Fruit fly (Drosophila melanogaster) whole organism, embryonic: Measurements from ENCODE around the gene Apoltp.

Source experiments
- Abd-B ChIP-seq: fragments of 200-800 bp; sonication (Bioruptor generic); optimal IDR thresholded peaks from 2 replicates; lab custom pipeline; 2018; ENCODE audit warnings: missing biosample characterization, mild to moderate bottlenecking, missing genetic modification characterization, moderate library complexity
- BEAF-32 ChIP-seq: fragments of 200-800 bp; sonication (Bioruptor generic); optimal IDR thresholded peaks from 3 replicates; lab custom pipeline; 2017; ENCODE audit warnings: missing biosample characterization, missing genetic modification characterization, mild to moderate bottlenecking, moderate library complexity, missing genetic modification reagents
- Bteb2 ChIP-seq: fragments of 200-800 bp; sonication (Bioruptor generic); optimal IDR thresholded peaks from 2 replicates; lab custom pipeline; 2016; ENCODE audit warnings: missing biosample characterization, missing genetic modification characterization
- CG10209 ChIP-seq: fragments of 200-800 bp; sonication (Bioruptor generic); optimal IDR thresholded peaks from 3 replicates; lab custom pipeline; 2017; ENCODE audit warnings: missing biosample characterization, mild to moderate bottlenecking, missing genetic modification characterization, missing genetic modification reagents
- CG11456 ChIP-seq: fragments of 200-800 bp; sonication (Bioruptor generic); IDR thresholded peaks from 3 replicates; pipeline ENCODE4 v1.3.6; 2022; ENCODE audit warnings: missing biosample characterization, missing genetic modification characterization
- CG12391 ChIP-seq: fragments of 200-800 bp; sonication (Bioruptor generic); optimal IDR thresholded peaks from 3 replicates; lab custom pipeline; 2018; ENCODE audit warnings: missing biosample characterization, mild to moderate bottlenecking, missing genetic modification characterization, moderate library complexity
- CG12659 ChIP-seq: fragments of 200-800 bp; sonication (Bioruptor generic); optimal IDR thresholded peaks from 3 replicates; lab custom pipeline; 2017; ENCODE audit warnings: mild to moderate bottlenecking, missing biosample characterization, missing genetic modification reagents, missing genetic modification characterization
- CG13624 ChIP-seq: fragments of 200-800 bp; sonication (Bioruptor generic); optimal IDR thresholded peaks from 2 replicates; lab custom pipeline; 2016; ENCODE audit warnings: missing biosample characterization, missing genetic modification characterization
- CG15073 ChIP-seq: fragments of 200-800 bp; sonication (Bioruptor generic); optimal IDR thresholded peaks from 2 replicates; lab custom pipeline; 2016; ENCODE audit warnings: missing biosample characterization, missing genetic modification characterization
- CG15601 ChIP-seq: fragments of 200-800 bp; sonication (Bioruptor generic); optimal IDR thresholded peaks from 3 replicates; lab custom pipeline; 2019; ENCODE audit warnings: missing biosample characterization, mild to moderate bottlenecking, missing genetic modification characterization, moderate library complexity
- CG18011 ChIP-seq: fragments of 200-800 bp; sonication (Bioruptor generic); optimal IDR thresholded peaks from 2 replicates; lab custom pipeline; 2017; ENCODE audit warnings: missing biosample characterization, missing genetic modification characterization, mild to moderate bottlenecking, moderate library complexity, missing genotype
- CG31365 ChIP-seq: fragments of 200-800 bp; sonication (Bioruptor generic); optimal IDR thresholded peaks from 2 replicates; lab custom pipeline; 2018; ENCODE audit warnings: missing biosample characterization, mild to moderate bottlenecking, missing genetic modification characterization
- CG3847 ChIP-seq: fragments of 200-800 bp; sonication (Bioruptor generic); IDR thresholded peaks from 2 replicates; pipeline ENCODE4 v1.3.6; 2022; ENCODE audit warnings: missing biosample characterization, missing genetic modification characterization
- CG6854 ChIP-seq: fragments of 200-800 bp; sonication (Bioruptor generic); optimal IDR thresholded peaks from 3 replicates; lab custom pipeline; 2017; ENCODE audit warnings: missing biosample characterization, mild to moderate bottlenecking, missing genetic modification characterization
- CG7372 ChIP-seq: fragments of 200-800 bp; sonication (Bioruptor generic); IDR thresholded peaks from 2 replicates; pipeline ENCODE4 v1.3.6; 2022; ENCODE audit warnings: missing biosample characterization, missing genetic modification characterization
- CG7745 ChIP-seq: fragments of 200-800 bp; sonication (Bioruptor generic); optimal IDR thresholded peaks from 2 replicates; lab custom pipeline; 2018; ENCODE audit warnings: missing biosample characterization, mild to moderate bottlenecking, missing genetic modification characterization, moderate library complexity
- GATAe ChIP-seq: fragments of 200-800 bp; sonication (Bioruptor generic); conservative IDR thresholded peaks from 2 replicates; pipeline ENCODE4 v1.3.6; 2022; ENCODE audit warnings: missing biosample characterization, missing genetic modification characterization
- H2.0 ChIP-seq: fragments of 200-800 bp; sonication (Bioruptor generic); IDR thresholded peaks from 2 replicates; pipeline ENCODE4 v1.3.6; 2022; ENCODE audit warnings: missing biosample characterization, missing genetic modification characterization
- Hr78 ChIP-seq, 2 experiments: fragments of 200-800 bp in 1 of 2; fragments of >200 bp in 1 of 2; sonication (Bioruptor generic) in 1 of 2; optimal IDR thresholded peaks; 2 replicates each; lab custom pipeline; 2017 to 2019; ENCODE audit warnings: missing biosample characterization in 2 of 2, missing genetic modification characterization in 2 of 2, mild to moderate bottlenecking in 1 of 2, moderate library complexity in 1 of 2
- Lim3 ChIP-seq: fragments of 200-800 bp; sonication (Bioruptor generic); IDR thresholded peaks from 2 replicates; pipeline ENCODE4 v1.3.6; 2022; ENCODE audit warnings: missing biosample characterization, missing genetic modification characterization
- Neu2 ChIP-seq: fragments of 200-800 bp; sonication (Bioruptor generic); optimal IDR thresholded peaks from 3 replicates; lab custom pipeline; 2016; ENCODE audit warnings: missing biosample characterization, missing genetic modification characterization, borderline replicate concordance
- PHDP ChIP-seq: fragments of 200-800 bp; sonication (Bioruptor generic); optimal IDR thresholded peaks from 3 replicates; lab custom pipeline; 2018; ENCODE audit warnings: missing biosample characterization, mild to moderate bottlenecking, missing genetic modification characterization, moderate library complexity
- YL-1 ChIP-seq: fragments of 200-800 bp; sonication (Bioruptor generic); optimal IDR thresholded peaks from 3 replicates; lab custom pipeline; 2017; ENCODE audit warnings: missing biosample characterization, mild to moderate bottlenecking, missing genetic modification characterization
- abd-A ChIP-seq: fragments of 200-800 bp; sonication (Bioruptor generic); optimal IDR thresholded peaks from 3 replicates; lab custom pipeline; 2019; ENCODE audit warnings: missing biosample characterization, mild to moderate bottlenecking, missing genetic modification characterization, moderate library complexity
- ase ChIP-seq: fragments of 200-800 bp; sonication (Bioruptor generic); IDR thresholded peaks from 3 replicates; pipeline ENCODE4 v1.3.6; 2022; ENCODE audit warnings: missing biosample characterization, missing genetic modification characterization
- crol ChIP-seq: fragments of 200-800 bp; sonication (Bioruptor generic); IDR thresholded peaks from 2 replicates; pipeline ENCODE4 v1.3.6; 2022; ENCODE audit warnings: missing biosample characterization, missing genetic modification characterization
- dati ChIP-seq: fragments of 200-800 bp; sonication (Bioruptor generic); IDR thresholded peaks from 2 replicates; pipeline ENCODE4 v1.3.6; 2022; ENCODE audit warnings: missing biosample characterization, missing genetic modification characterization
- esg ChIP-seq: fragments of 200-800 bp; sonication (Bioruptor generic); conservative IDR thresholded peaks from 2 replicates; pipeline ENCODE4 v1.3.6; 2022; ENCODE audit warnings: missing biosample characterization, missing genetic modification characterization
- fd102C ChIP-seq: fragments of 200-800 bp; sonication (Bioruptor generic); optimal IDR thresholded peaks from 2 replicates; lab custom pipeline; 2018; ENCODE audit warnings: missing biosample characterization, mild to moderate bottlenecking, missing genetic modification characterization, moderate library complexity
- gt ChIP-seq: fragments of 200-800 bp; sonication (Bioruptor generic); IDR thresholded peaks from 2 replicates; pipeline ENCODE4 v1.3.6; 2022; ENCODE audit warnings: missing biosample characterization, missing genetic modification characterization
- insv ChIP-seq, 2 experiments: fragments of 200-800 bp; sonication (Bioruptor generic); optimal IDR thresholded peaks; 3 replicates each; lab custom pipeline; 2016 to 2018; ENCODE audit warnings: missing biosample characterization in 2 of 2, missing genetic modification characterization in 2 of 2
- klu ChIP-seq: fragments of 200-800 bp; sonication (Bioruptor generic); IDR thresholded peaks from 2 replicates; pipeline ENCODE4 v1.3.6; 2022; ENCODE audit warnings: missing biosample characterization, missing genetic modification characterization
- nerfin-2 ChIP-seq: fragments of 200-800 bp; sonication (Bioruptor generic); IDR thresholded peaks from 2 replicates; pipeline ENCODE4 v1.3.6; 2022; ENCODE audit warnings: missing biosample characterization, missing genetic modification characterization; ENCODE audit not compliant: partially characterized antibody
- nom ChIP-seq: fragments of 200-800 bp; sonication (Bioruptor generic); optimal IDR thresholded peaks from 2 replicates; lab custom pipeline; 2017; ENCODE audit warnings: missing biosample characterization, missing genetic modification characterization, mild to moderate bottlenecking, moderate library complexity, missing genetic modification reagents
- org-1 ChIP-seq: fragments of 200-800 bp; sonication (Bioruptor generic); optimal IDR thresholded peaks from 2 replicates; lab custom pipeline; 2017; ENCODE audit warnings: missing biosample characterization, missing genetic modification characterization
- otp ChIP-seq: fragments of 200-800 bp; sonication (Bioruptor generic); IDR thresholded peaks from 3 replicates; pipeline ENCODE4, ENCODE4 v1.3.6; 2022; ENCODE audit warnings: missing biosample characterization, missing genetic modification characterization
- pros ChIP-seq: fragments of 200-800 bp; sonication (Bioruptor generic); optimal IDR thresholded peaks from 3 replicates; lab custom pipeline; 2019; ENCODE audit warnings: missing biosample characterization, mild to moderate bottlenecking, missing genetic modification characterization, moderate library complexity
- pum ChIP-seq: fragments of 200-800 bp; sonication (Bioruptor generic); optimal IDR thresholded peaks from 2 replicates; lab custom pipeline; 2016; ENCODE audit warnings: missing biosample characterization, missing genetic modification characterization
- run ChIP-seq: fragments of 200-800 bp; sonication (Bioruptor generic); optimal IDR thresholded peaks from 3 replicates; lab custom pipeline; 2018; ENCODE audit warnings: missing biosample characterization, mild to moderate bottlenecking, missing genetic modification characterization
- salm ChIP-seq: fragments of 200-800 bp; sonication (Bioruptor generic); optimal IDR thresholded peaks from 2 replicates; lab custom pipeline; 2018; ENCODE audit warnings: missing biosample characterization, mild to moderate bottlenecking, missing genetic modification characterization
- sima ChIP-seq: fragments of 200-800 bp; sonication (Bioruptor generic); optimal IDR thresholded peaks from 2 replicates; lab custom pipeline; 2016; ENCODE audit warnings: missing biosample characterization, missing genetic modification characterization
- slou ChIP-seq: fragments of 200-800 bp; sonication (Bioruptor generic); optimal IDR thresholded peaks from 3 replicates; lab custom pipeline; 2016; ENCODE audit warnings: missing biosample characterization, missing genetic modification characterization
- sr ChIP-seq: fragments of 200-800 bp; sonication (Bioruptor generic); IDR thresholded peaks from 3 replicates; pipeline ENCODE4 v1.3.6; 2022; ENCODE audit warnings: missing biosample characterization, missing genetic modification characterization
- sug ChIP-seq: fragments of 200-800 bp; optimal IDR thresholded peaks from 2 replicates; lab custom pipeline; 2019; ENCODE audit warnings: missing biosample characterization, mild to moderate bottlenecking, missing genetic modification characterization, moderate library complexity
- toy ChIP-seq: fragments of 200-800 bp; sonication (Bioruptor generic); IDR thresholded peaks from 2 replicates; pipeline ENCODE4 v1.3.6; 2022; ENCODE audit warnings: missing biosample characterization, missing genetic modification characterization

The Apoltp gene

DNA sequence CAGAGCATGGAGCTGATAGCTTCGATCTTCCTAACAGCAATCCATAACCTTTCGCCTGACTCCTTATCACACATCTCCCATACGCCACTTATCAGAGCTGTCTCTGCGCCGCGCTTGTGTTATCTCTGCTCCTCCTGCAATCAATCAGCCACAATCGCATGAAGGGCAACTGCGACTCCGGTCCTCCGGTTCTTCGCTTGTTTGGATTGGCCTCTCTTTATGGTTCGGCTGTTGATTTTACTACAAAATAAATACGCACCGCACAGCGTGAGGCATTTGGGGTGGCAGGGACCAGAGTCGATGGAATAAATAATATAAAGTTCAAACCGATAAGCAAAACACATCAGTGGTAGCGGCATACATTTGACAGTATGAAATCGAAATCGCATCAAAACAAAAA is 881 bp upstream of the Apoltp start (continued):
- no peak for TF ChIP-seq BEAF-32
- peak; percentile 64; the same call in 2 of the 3 replicates for TF ChIP-seq sr (GFP tag; lab: Robert Waterston, UW)
- no peak for TF ChIP-seq run (tag; lab: Kevin White, UChicago)
- TF ChIP-seq Lim3 (GFP tag; lab: Robert Waterston, UW) = no peak
- TF ChIP-seq Hr78 (GFP tag; optimal IDR thresholded peaks at IDR 0.05; lab: Kevin White, UChicago) = peak in 1 of 2 experiments; percentile 26
- no peak for TF ChIP-seq gt (GFP tag; lab: Robert Waterston, UW)
- TF ChIP-seq pros = peak; percentile 24
- TF ChIP-seq salm (tag; lab: Kevin White, UChicago) = no peak
- 0 out of 2 replicates have a peak, but pooled peaks have one; percentile 20 for TF ChIP-seq H2.0
- TF ChIP-seq nom (GFP tag; lab: Kevin White, UChicago) = no peak
- TF ChIP-seq YL-1 (GFP tag; lab: Kevin White, UChicago) = no peak
- peak; percentile 25 for TF ChIP-seq PHDP (tag; lab: Kevin White, UChicago)
- TF ChIP-seq esg = no peak
- peak; percentile 71 for TF ChIP-seq CG10209 (GFP tag; lab: Kevin White, UChicago)
- peak; percentile 23 for TF ChIP-seq sug (tag; lab: Kevin White, UChicago)
- TF ChIP-seq GATAe = peak; percentile 32; the same call in 1 of the 2 replicates
- no peak for TF ChIP-seq CG12659 (GFP tag; lab: Kevin White, UChicago)
- no peak for TF ChIP-seq ase
- no peak for TF ChIP-seq Bteb2 (GFP tag; lab: Kevin White, UChicago)
- peak; percentile 58 for TF ChIP-seq org-1 (GFP tag; lab: Kevin White, UChicago)
- TF ChIP-seq dati (GFP tag; lab: Robert Waterston, UW) = 0 out of 2 replicates have a peak, but pooled peaks have one; percentile 42
- TF ChIP-seq pum (GFP tag; lab: Kevin White, UChicago) = peak; percentile 26
- peak; percentile 82 for TF ChIP-seq CG7745 (tag; lab: Kevin White, UChicago)
- TF ChIP-seq Abd-B = no peak
- no peak for TF ChIP-seq CG15073 (GFP tag; lab: Kevin White, UChicago)
- TF ChIP-seq CG18011 (GFP tag; lab: Kevin White, UChicago) = no peak
- TF ChIP-seq otp = peak; percentile 84
- TF ChIP-seq CG11456 (GFP tag; lab: Robert Waterston, UW) = 0 out of 3 replicates have a peak, but pooled peaks have one; percentile 47
- no peak for TF ChIP-seq nerfin-2 (GFP tag; lab: Robert Waterston, UW)

DNA sequence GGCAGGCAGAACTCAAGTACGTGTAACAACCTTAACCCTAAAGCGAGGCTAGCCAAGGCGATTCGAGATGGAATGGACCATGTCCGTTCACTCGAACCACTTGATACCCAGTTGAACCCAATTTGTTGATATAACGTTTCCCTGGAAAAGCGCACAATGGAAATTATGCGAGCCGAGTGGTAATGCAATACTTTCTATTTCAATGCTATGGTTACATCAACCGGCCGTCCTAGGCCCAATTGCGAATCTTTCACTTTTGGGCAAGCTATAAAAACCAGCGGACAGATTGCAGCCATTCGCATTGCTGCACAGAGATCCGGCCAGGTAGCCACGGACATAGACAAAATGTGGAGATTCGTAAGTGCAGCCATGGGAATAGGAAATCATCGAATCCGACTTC is 22.3 kb downstream of the Apoltp start, which contains the start of gene CG33299:
TSS of gene CG33299 (plus strand) at position 301 of the 400 bp plus-strand sequence.
- TF ChIP-seq abd-A = no peak
- TF ChIP-seq klu = no peak
- no peak for TF ChIP-seq CG7372 (GFP tag; lab: Robert Waterston, UW)
- no peak for TF ChIP-seq CG15601 (tag; lab: Kevin White, UChicago)
- no peak for TF ChIP-seq crol
- no peak for TF ChIP-seq sima
- no peak for TF ChIP-seq fd102C (GFP tag; lab: Kevin White, UChicago)
- TF ChIP-seq CG31365 (tag; lab: Kevin White, UChicago) = no peak
- no peak for TF ChIP-seq CG3847 (GFP tag; lab: Robert Waterston, UW)
- no peak for TF ChIP-seq CG13624 (GFP tag; lab: Kevin White, UChicago)
- TF ChIP-seq CG6854 (GFP tag; lab: Kevin White, UChicago) = no peak
- no peak for TF ChIP-seq toy (GFP tag; lab: Robert Waterston, UW)
- no peak for TF ChIP-seq CG12391 (tag; lab: Kevin White, UChicago)
- TF ChIP-seq slou = no peak
- no peak for TF ChIP-seq Neu2 (GFP tag; lab: Kevin White, UChicago)
- no peak for TF ChIP-seq CG15073 (GFP tag; lab: Kevin White, UChicago)
- no peak for TF ChIP-seq insv (GFP tag; optimal IDR thresholded peaks at IDR 0.05; lab: Kevin White, UChicago)
- TF ChIP-seq gt (GFP tag; lab: Robert Waterston, UW) = no peak
